Worm (Caenorhabditis elegans): ENCODE data around the gene dnj-18.

The dnj-18 gene

DNA sequence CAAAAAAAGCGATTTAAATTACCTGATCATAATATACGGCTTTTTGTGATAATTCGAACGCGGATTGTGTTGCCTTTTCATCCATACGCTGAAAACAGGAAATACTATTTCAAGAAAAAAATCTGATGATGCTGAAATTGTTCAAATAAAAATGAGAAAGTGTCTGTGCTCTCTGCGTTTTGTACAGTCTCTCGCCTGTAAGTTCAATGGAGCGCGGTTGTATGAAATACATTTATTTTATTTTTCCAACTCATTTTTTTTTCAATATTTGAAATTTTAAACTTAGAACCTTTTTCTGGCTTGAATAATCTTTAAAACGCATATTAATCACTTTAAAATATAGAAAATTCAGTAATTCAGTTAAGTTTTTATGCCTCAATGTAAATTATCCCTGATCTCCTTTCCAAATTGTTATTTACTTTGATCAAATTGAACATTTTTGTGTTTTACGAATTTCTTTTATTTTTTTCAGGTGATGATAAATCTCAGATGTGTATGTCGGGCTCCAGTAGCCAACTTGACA lies 6.1 kb downstream of the dnj-18 start, which contains the start of the genes clp-2 and mrpl-16 (continued):
- TF ChIP-seq efl-3 (GFP tag; optimal IDR thresholded peaks at IDR 0.05): no peak
- TF ChIP-seq dpl-1 (GFP tag; optimal IDR thresholded peaks at IDR 0.05): peak; percentile 21 to 68 (median 46)
- TF ChIP-seq ets-5 (GFP tag; IDR thresholded peaks at IDR 0.05): no peak
- peak in 1 of 3 experiments; percentile 21 for TF ChIP-seq ceh-82 (tag; optimal IDR thresholded peaks at IDR 0.05)
- no peak for TF ChIP-seq lin-15B (tag; optimal IDR thresholded peaks at IDR 0.05)
- no peak for TF ChIP-seq lin-39 (tag; optimal IDR thresholded peaks at IDR 0.05)
- no peak for TF ChIP-seq elt-2 (tag; optimal IDR thresholded peaks at IDR 0.05)
- TF ChIP-seq lin-35 (GFP tag; optimal IDR thresholded peaks at IDR 0.05): peak; percentile 39 to 62
- peak; percentile 10 for TF ChIP-seq C16A3.4 (tag; optimal IDR thresholded peaks at IDR 0.05)
- TF ChIP-seq zag-1 (tag; optimal IDR thresholded peaks at IDR 0.05): no peak
- no peak for TF ChIP-seq dsc-1 (tag; optimal IDR thresholded peaks at IDR 0.05)
- no peak for TF ChIP-seq ceh-88 (GFP tag; IDR thresholded peaks at IDR 0.05)
- TF ChIP-seq nhr-20 (tag; optimal IDR thresholded peaks at IDR 0.05): no peak
- TF ChIP-seq nhr-11 (tag; optimal IDR thresholded peaks at IDR 0.05): no peak
- peak; percentile 54 to 74 for TF ChIP-seq lsy-2 (tag; optimal IDR thresholded peaks at IDR 0.05)
- TF ChIP-seq lin-13 (GFP tag; optimal IDR thresholded peaks at IDR 0.05): no peak
- peak; percentile 4 for TF ChIP-seq irx-1 (tag; optimal IDR thresholded peaks at IDR 0.05)
- TF ChIP-seq rnt-1 (tag; optimal IDR thresholded peaks at IDR 0.05): peak; percentile 34
- peak; percentile 42 to 58 for TF ChIP-seq efl-1 (optimal IDR thresholded peaks at IDR 0.05)
- TF ChIP-seq efl-1 (GFP tag; optimal IDR thresholded peaks at IDR 0.05 in 1 of 2): peak; percentile 59 to 93
- no peak for TF ChIP-seq pag-3 (tag; optimal IDR thresholded peaks at IDR 0.05; ENCODE audit: borderline replicate concordance, insufficient read depth)
- TF ChIP-seq C04F5.9 (tag; optimal IDR thresholded peaks at IDR 0.05): no peak
- no peak for TF ChIP-seq unc-62 (GFP tag; optimal IDR thresholded peaks at IDR 0.05)
- TF ChIP-seq ztf-11 (tag; optimal IDR thresholded peaks at IDR 0.05): no peak
- TF ChIP-seq skn-1 (tag; optimal IDR thresholded peaks at IDR 0.05): no peak
- no peak for TF ChIP-seq nhr-85 (tag)
- TF ChIP-seq ces-1 (GFP tag; optimal IDR thresholded peaks at IDR 0.05): no peak
- TF ChIP-seq elt-3 (tag; optimal IDR thresholded peaks at IDR 0.05): no peak

DNA sequence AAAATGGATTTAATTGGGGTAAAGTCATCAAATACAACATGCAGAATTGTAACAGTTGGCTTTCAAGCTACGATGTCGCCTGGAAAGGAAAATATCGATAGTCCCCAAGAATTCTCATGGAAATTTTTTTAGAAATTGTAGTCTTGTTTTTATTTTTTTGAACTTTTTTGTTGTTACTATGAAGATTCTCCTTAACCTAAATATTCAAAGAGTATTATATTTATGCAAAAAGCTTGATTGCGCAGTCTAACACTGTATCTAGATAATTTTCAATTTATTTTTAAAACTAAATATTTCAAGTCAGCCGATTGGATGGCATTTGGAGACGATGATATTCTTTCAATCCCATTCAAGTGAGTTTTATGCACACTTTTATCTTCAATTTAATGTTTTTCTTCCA lies 7.3 kb downstream of the dnj-18 start, which contains the start of gene pgap-2:
Gene pgap-2 (plus strand): TSS at position 301 of the 400 bp plus-strand sequence.
- TF ChIP-seq fkh-8 (tag; optimal IDR thresholded peaks at IDR 0.05): no peak
- no peak for TF ChIP-seq ztf-4 (tag; optimal IDR thresholded peaks at IDR 0.05)
- TF ChIP-seq ces-1 (GFP tag; optimal IDR thresholded peaks at IDR 0.05): no peak
- no peak for TF ChIP-seq ceh-63 (GFP tag; optimal IDR thresholded peaks at IDR 0.05)
- no peak for TF ChIP-seq lsy-2 (tag; optimal IDR thresholded peaks at IDR 0.05)
- TF ChIP-seq jun-1 (tag; optimal IDR thresholded peaks at IDR 0.05): no peak
- TF ChIP-seq ceh-8 (GFP tag; optimal IDR thresholded peaks at IDR 0.05): no peak
- TF ChIP-seq pax-3 (tag; optimal IDR thresholded peaks at IDR 0.05): no peak
- TF ChIP-seq zip-4 (GFP tag; optimal IDR thresholded peaks at IDR 0.05): no peak
- no peak for TF ChIP-seq nhr-76 (tag; optimal IDR thresholded peaks at IDR 0.05)
- no peak for TF ChIP-seq lin-15B (tag; optimal IDR thresholded peaks at IDR 0.05)
- TF ChIP-seq mdl-1 (tag; optimal IDR thresholded peaks at IDR 0.05): no peak
- TF ChIP-seq irx-1 (tag; optimal IDR thresholded peaks at IDR 0.05): no peak
- no peak for TF ChIP-seq lin-13 (GFP tag; optimal IDR thresholded peaks at IDR 0.05)
- no peak for TF ChIP-seq Y116A8C.19 (tag; optimal IDR thresholded peaks at IDR 0.05; ENCODE audit: borderline replicate concordance)

DNA sequence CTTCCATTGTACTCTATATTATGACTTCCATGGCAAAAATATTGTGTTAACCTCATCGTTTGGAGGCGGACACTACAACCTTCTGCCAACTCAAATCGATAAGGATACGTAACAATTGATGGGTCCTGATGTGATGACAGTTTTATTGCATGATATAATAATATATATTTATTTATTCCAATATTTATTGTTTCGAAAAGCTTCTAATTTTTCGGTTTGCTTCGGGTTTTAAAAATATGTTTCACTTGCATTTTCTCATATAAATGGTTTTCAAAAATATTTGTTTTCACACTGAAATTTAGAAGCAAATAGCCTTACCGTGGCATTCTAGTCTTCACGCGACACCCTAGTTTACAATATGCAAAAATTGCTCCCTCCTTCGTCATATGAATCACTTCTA lies 8.8 kb downstream of the dnj-18 start, which contains the start of gene T04A8.13:
Gene T04A8.13 (plus strand): TSS at position 301 of the 400 bp plus-strand sequence.
- no peak for TF ChIP-seq efl-1 (optimal IDR thresholded peaks at IDR 0.05)
- TF ChIP-seq efl-1 (GFP tag; optimal IDR thresholded peaks at IDR 0.05 in 1 of 2): peak in 1 of 2 experiments; percentile 2
- TF ChIP-seq sup-37 (GFP tag; optimal IDR thresholded peaks at IDR 0.05): no peak
